Fruit fly (Drosophila melanogaster): ENCODE results near the gene sesB.
A peak's percentile ranks its signal among the peaks of the same experiment; 100 is the strongest.

The sesB gene

dm6 chrX:10823441-10823818 is 36.7 kb upstream of the sesB start:
- TF ChIP-seq CG7101 (tag; optimal IDR thresholded peaks at IDR 0.05) (no peak), ovo (GFP tag; optimal IDR thresholded peaks at IDR 0.05) (no peak), bab1 (GFP tag; optimal IDR thresholded peaks at IDR 0.05) (no peak), CG11617 (GFP tag; optimal IDR thresholded peaks at IDR 0.05) (no peak), Clk (GFP tag; optimal IDR thresholded peaks at IDR 0.05) (no peak)

dm6 chrX:10822678-10823440 is 36.1 kb upstream of the sesB start:
- TF ChIP-seq CG7101 (tag; optimal IDR thresholded peaks at IDR 0.05) (no peak), CG11617 (GFP tag; optimal IDR thresholded peaks at IDR 0.05) (no peak), Crg-1 (GFP tag; optimal IDR thresholded peaks at IDR 0.05) (no peak), Hr96 (GFP tag; optimal IDR thresholded peaks at IDR 0.05) (no peak), pad (GFP tag; optimal IDR thresholded peaks at IDR 0.05) (no peak), CG14711 (tag; optimal IDR thresholded peaks at IDR 0.05) (no peak), CG5204 (GFP tag; optimal IDR thresholded peaks at IDR 0.05) (no peak), Mnt (GFP tag; optimal IDR thresholded peaks at IDR 0.05) (no peak), CG1620 (GFP tag; optimal IDR thresholded peaks at IDR 0.05) (no peak), tj (GFP tag; optimal IDR thresholded peaks at IDR 0.05) (no peak), kay (GFP tag; ENCODE audit: borderline replicate concordance) (no peak), cnc (optimal IDR thresholded peaks at IDR 0.05) (no peak), bab1 (GFP tag; optimal IDR thresholded peaks at IDR 0.05) (no peak), CG7045 (GFP tag; optimal IDR thresholded peaks at IDR 0.05) (no peak), ovo (GFP tag; optimal IDR thresholded peaks at IDR 0.05) (no peak), cic (GFP tag; optimal IDR thresholded peaks at IDR 0.05) (no peak), CG33017 (tag; optimal IDR thresholded peaks at IDR 0.05) (no peak), toe (GFP tag; optimal IDR thresholded peaks at IDR 0.05) (no peak), Clk (GFP tag; optimal IDR thresholded peaks at IDR 0.05) (no peak), CG12768 (GFP tag; optimal IDR thresholded peaks at IDR 0.05) (no peak)

- TF ChIP-seq toe (GFP tag; optimal IDR thresholded peaks at IDR 0.05) (no peak), CG14711 (tag; optimal IDR thresholded peaks at IDR 0.05) (peak; percentile 27)
These were observed 35.3 kb upstream of the sesB start for dm6 chrX:10822096-10822495.

- TF ChIP-seq bab1 (GFP tag; optimal IDR thresholded peaks at IDR 0.05) (no peak), CG5204 (GFP tag; optimal IDR thresholded peaks at IDR 0.05) (no peak), CG12768 (GFP tag; optimal IDR thresholded peaks at IDR 0.05) (no peak), pad (GFP tag; optimal IDR thresholded peaks at IDR 0.05) (no peak), CG1620 (GFP tag; optimal IDR thresholded peaks at IDR 0.05) (no peak), tj (GFP tag; optimal IDR thresholded peaks at IDR 0.05) (no peak), toe (GFP tag; optimal IDR thresholded peaks at IDR 0.05) (no peak), CG14711 (tag; optimal IDR thresholded peaks at IDR 0.05) (no peak), cnc (optimal IDR thresholded peaks at IDR 0.05) (no peak), Hr96 (GFP tag; optimal IDR thresholded peaks at IDR 0.05) (no peak)
These were observed 34.0 kb upstream of the sesB start for dm6 chrX:10820741-10821140.

- no peak for TF ChIP-seq ovo (GFP tag; optimal IDR thresholded peaks at IDR 0.05)
- TF ChIP-seq cic (GFP tag; optimal IDR thresholded peaks at IDR 0.05) = no peak
- TF ChIP-seq CG12768 (GFP tag; optimal IDR thresholded peaks at IDR 0.05) = no peak
- TF ChIP-seq CG7045 (GFP tag; optimal IDR thresholded peaks at IDR 0.05) = no peak
- no peak for TF ChIP-seq Mnt (GFP tag; optimal IDR thresholded peaks at IDR 0.05)
- TF ChIP-seq pad (GFP tag; optimal IDR thresholded peaks at IDR 0.05) = no peak
These were observed 30.1 kb upstream of the sesB start for dm6 chrX:10816856-10817255.

dm6 chrX:10815511-10816080 is 28.8 kb upstream of the sesB start:
- TF ChIP-seq pad (GFP tag; optimal IDR thresholded peaks at IDR 0.05) (peak; percentile 95), tj (GFP tag; optimal IDR thresholded peaks at IDR 0.05) (peak; percentile 57), CG5204 (GFP tag; optimal IDR thresholded peaks at IDR 0.05) (no peak)

dm6 chrX:10814832-10815372 is 28.1 kb upstream of the sesB start:
- TF ChIP-seq CG14711 (tag; optimal IDR thresholded peaks at IDR 0.05) (no peak), CG7101 (tag; optimal IDR thresholded peaks at IDR 0.05) (no peak), CG5204 (GFP tag; optimal IDR thresholded peaks at IDR 0.05) (no peak)

- TF ChIP-seq cic (GFP tag; optimal IDR thresholded peaks at IDR 0.05) = no peak
- TF ChIP-seq cnc (optimal IDR thresholded peaks at IDR 0.05) = no peak
- no peak for TF ChIP-seq Clk (GFP tag; optimal IDR thresholded peaks at IDR 0.05)
- no peak for TF ChIP-seq Hr96 (GFP tag; optimal IDR thresholded peaks at IDR 0.05)
- no peak for TF ChIP-seq toe (GFP tag; optimal IDR thresholded peaks at IDR 0.05)
These were observed 27.4 kb upstream of the sesB start for dm6 chrX:10814113-10814512.
